Fruit fly (Drosophila melanogaster) whole organism, prepupa: ENCODE results near the gene Naglu.

ENCODE experiments used
- CG10631 ChIP-seq: fragments of 200-800 bp; sonication (Bioruptor generic); optimal IDR thresholded peaks from 2 replicates; lab custom pipeline; 2016; ENCODE audit warnings: missing biosample characterization, missing genetic modification characterization
- CG10669 ChIP-seq: fragments of 200-800 bp; sonication (Bioruptor generic); optimal IDR thresholded peaks from 3 replicates; lab custom pipeline; 2018; ENCODE audit warnings: missing biosample characterization, mild to moderate bottlenecking, missing genetic modification characterization, moderate library complexity
- CG11294 ChIP-seq: fragments of 200-800 bp; sonication (Bioruptor generic); IDR thresholded peaks from 2 replicates; pipeline ENCODE4 v1.3.6; 2022; ENCODE audit warnings: missing biosample characterization, missing genetic modification characterization
- CG11762 ChIP-seq: fragments of 200-800 bp; sonication (Bioruptor generic); optimal IDR thresholded peaks from 3 replicates; lab custom pipeline; 2016; ENCODE audit warnings: missing biosample characterization, missing genetic modification characterization; ENCODE audit not compliant: insufficient read depth
- CG11902 ChIP-seq: fragments of 200-800 bp; sonication (Bioruptor generic); optimal IDR thresholded peaks from 3 replicates; lab custom pipeline; 2016; ENCODE audit warnings: missing biosample characterization, missing genetic modification characterization
- CG15336 ChIP-seq: fragments of 200-800 bp; sonication (Bioruptor generic); IDR thresholded peaks from 2 replicates; pipeline ENCODE4 v1.3.6; 2022; ENCODE audit warnings: missing biosample characterization, missing genetic modification characterization
- CG1621 ChIP-seq: fragments of 200-800 bp; sonication (Bioruptor generic); optimal IDR thresholded peaks from 3 replicates; lab custom pipeline; 2018; ENCODE audit warnings: missing biosample characterization, mild to moderate bottlenecking, missing genetic modification characterization
- CG16779 ChIP-seq: fragments of 200-800 bp; sonication (Bioruptor generic); optimal IDR thresholded peaks from 3 replicates; lab custom pipeline; 2017; ENCODE audit warnings: missing biosample characterization, mild to moderate bottlenecking, missing genetic modification characterization
- CG3032 ChIP-seq: fragments of 200-800 bp; optimal IDR thresholded peaks from 2 replicates; lab custom pipeline; 2019; ENCODE audit warnings: missing biosample characterization, mild to moderate bottlenecking, missing genetic modification characterization, moderate library complexity
- CG31627 ChIP-seq: fragments of 200-800 bp; sonication (Bioruptor generic); optimal IDR thresholded peaks from 3 replicates; lab custom pipeline; 2016; ENCODE audit warnings: missing biosample characterization, missing genetic modification characterization
- CG34406 ChIP-seq: fragments of 200-800 bp; sonication (Bioruptor generic); optimal IDR thresholded peaks from 3 replicates; lab custom pipeline; 2016; ENCODE audit warnings: missing biosample characterization, missing genetic modification characterization
- CG3919 ChIP-seq: fragments of 200-800 bp; sonication (Bioruptor generic); optimal IDR thresholded peaks from 3 replicates; lab custom pipeline; 2016; ENCODE audit warnings: missing biosample characterization, missing genetic modification characterization
- CG4318 ChIP-seq: fragments of 200-800 bp; sonication (Bioruptor generic); optimal IDR thresholded peaks from 3 replicates; lab custom pipeline; 2017; ENCODE audit warnings: missing biosample characterization, mild to moderate bottlenecking, missing genetic modification characterization
- CG6163 ChIP-seq: fragments of 200-800 bp; sonication (Bioruptor generic); IDR thresholded peaks from 3 replicates; pipeline ENCODE4 v1.3.6; 2022; ENCODE audit warnings: missing biosample characterization, missing genetic modification characterization
- CG6792 ChIP-seq: fragments of 200-800 bp; sonication (Bioruptor generic); optimal IDR thresholded peaks from 3 replicates; lab custom pipeline; 2016; ENCODE audit warnings: missing biosample characterization, missing genetic modification characterization
- CG6808 ChIP-seq: fragments of 200-800 bp; sonication (Bioruptor generic); optimal IDR thresholded peaks from 3 replicates; lab custom pipeline; 2017; ENCODE audit warnings: missing biosample characterization, missing genetic modification characterization, mild to moderate bottlenecking, moderate library complexity, missing genetic modification reagents
- CG6854 ChIP-seq: fragments of 200-800 bp; sonication (Bioruptor generic); optimal IDR thresholded peaks from 2 replicates; lab custom pipeline; 2017; ENCODE audit warnings: missing biosample characterization, mild to moderate bottlenecking, missing genetic modification characterization
- CG7368 ChIP-seq: fragments of 200-800 bp; sonication (Bioruptor generic); optimal IDR thresholded peaks from 3 replicates; lab custom pipeline; 2016; ENCODE audit warnings: missing biosample characterization, missing genetic modification characterization
- CG8119 ChIP-seq: fragments of 200-800 bp; sonication (Bioruptor generic); IDR thresholded peaks from 3 replicates; pipeline ENCODE4 v1.3.6; 2022; ENCODE audit warnings: missing biosample characterization, missing genetic modification characterization
- CG8319 ChIP-seq: fragments of 200-800 bp; sonication (Bioruptor generic); optimal IDR thresholded peaks from 3 replicates; lab custom pipeline; 2016; ENCODE audit warnings: missing biosample characterization, missing genetic modification characterization
- CG8632 ChIP-seq: fragments of 200-800 bp; sonication (Bioruptor generic); optimal IDR thresholded peaks from 3 replicates; lab custom pipeline; 2016; ENCODE audit warnings: missing biosample characterization, missing genetic modification characterization
- CG9139 ChIP-seq: fragments of 200-800 bp; sonication (Bioruptor generic); optimal IDR thresholded peaks from 3 replicates; lab custom pipeline; 2017; ENCODE audit warnings: missing biosample characterization, mild to moderate bottlenecking, missing genetic modification characterization
- Eip75B ChIP-seq: fragments of 200-800 bp; sonication (Bioruptor generic); optimal IDR thresholded peaks from 3 replicates; lab custom pipeline; 2016; ENCODE audit warnings: missing biosample characterization, missing genetic modification characterization
- Eip78C ChIP-seq: fragments of 200-800 bp; sonication (Bioruptor generic); peaks from one replicate; lab custom pipeline; 2016; ENCODE audit warnings: missing biosample characterization, missing genetic modification characterization
- Eip93F ChIP-seq: fragments of 200-800 bp; sonication (Bioruptor generic); optimal IDR thresholded peaks from 2 replicates; lab custom pipeline; 2016; ENCODE audit warnings: missing biosample characterization, mild to moderate bottlenecking, missing genetic modification characterization
- Ets21C ChIP-seq: fragments of 200-800 bp; sonication (Bioruptor generic); optimal IDR thresholded peaks from 3 replicates; lab custom pipeline; 2016; ENCODE audit warnings: missing biosample characterization, missing genetic modification characterization
- Ets96B ChIP-seq: fragments of 200-800 bp; optimal IDR thresholded peaks from 2 replicates; lab custom pipeline; 2019; ENCODE audit warnings: missing biosample characterization, mild to moderate bottlenecking, missing genetic modification characterization, moderate library complexity
- Hr38 ChIP-seq: sonication (Bioruptor generic); optimal IDR thresholded peaks from 2 replicates; lab custom pipeline; 2016; ENCODE audit warnings: missing biosample characterization, missing genetic modification characterization
- Hr39 ChIP-seq: fragments of 200-800 bp; sonication (Bioruptor generic); optimal IDR thresholded peaks from 2 replicates; lab custom pipeline; 2016; ENCODE audit warnings: missing biosample characterization, missing genetic modification characterization
- Hr4 ChIP-seq: fragments of 200-800 bp; sonication (Bioruptor generic); optimal IDR thresholded peaks from 3 replicates; lab custom pipeline; 2016; ENCODE audit warnings: missing biosample characterization, missing genetic modification characterization
- Lpt ChIP-seq: fragments of 200-800 bp; sonication (Bioruptor generic); optimal IDR thresholded peaks from 3 replicates; lab custom pipeline; 2016; ENCODE audit warnings: missing biosample characterization, missing genetic modification characterization
- Met ChIP-seq: fragments of 200-800 bp; sonication (Bioruptor generic); optimal IDR thresholded peaks from 3 replicates; lab custom pipeline; 2016; ENCODE audit warnings: missing biosample characterization, missing genetic modification characterization
- OdsH ChIP-seq: fragments of 200-800 bp; sonication (Bioruptor generic); optimal IDR thresholded peaks from 3 replicates; lab custom pipeline; 2016; ENCODE audit warnings: missing biosample characterization, missing genetic modification characterization
- Sox102F ChIP-seq: fragments of 200-800 bp; sonication (Bioruptor generic); optimal IDR thresholded peaks from 2 replicates; lab custom pipeline; 2016; ENCODE audit warnings: missing biosample characterization, mild to moderate bottlenecking, missing genetic modification characterization
- Sox14 ChIP-seq: fragments of 200-800 bp; sonication (Bioruptor generic); optimal IDR thresholded peaks from 3 replicates; lab custom pipeline; 2016; ENCODE audit warnings: missing biosample characterization, missing genetic modification characterization
- Sox15 ChIP-seq: fragments of 200-800 bp; sonication (Bioruptor generic); optimal IDR thresholded peaks from 3 replicates; lab custom pipeline; 2016; ENCODE audit warnings: missing biosample characterization, missing genetic modification characterization
- achi ChIP-seq: fragments of 200-800 bp; sonication (Bioruptor generic); optimal IDR thresholded peaks from 3 replicates; lab custom pipeline; 2016; ENCODE audit warnings: missing biosample characterization, missing genetic modification characterization
- acj6 ChIP-seq: fragments of 200-800 bp; sonication (Bioruptor generic); optimal IDR thresholded peaks from 3 replicates; lab custom pipeline; 2016; ENCODE audit warnings: missing biosample characterization, missing genetic modification characterization
- dsx ChIP-seq: fragments of 200-800 bp; optimal IDR thresholded peaks from 3 replicates; lab custom pipeline; 2019; ENCODE audit warnings: missing biosample characterization, mild to moderate bottlenecking, missing genetic modification characterization, moderate library complexity; ENCODE audit not compliant: poor library complexity, severe bottlenecking
- eg ChIP-seq: fragments of 200-800 bp; sonication (Bioruptor generic); IDR thresholded peaks from 3 replicates; pipeline ENCODE4 v1.3.6; 2022; ENCODE audit warnings: missing biosample characterization, missing genetic modification characterization
- esn ChIP-seq: fragments of 200-800 bp; sonication (Bioruptor generic); optimal IDR thresholded peaks from 2 replicates; lab custom pipeline; 2016; ENCODE audit warnings: missing biosample characterization, mild to moderate bottlenecking, missing genetic modification characterization, moderate library complexity
- fd59A ChIP-seq: fragments of 200-800 bp; sonication (Bioruptor generic); optimal IDR thresholded peaks from 2 replicates; lab custom pipeline; 2017; ENCODE audit warnings: missing biosample characterization, mild to moderate bottlenecking, missing genetic modification characterization, missing genetic modification reagents
- fd85E ChIP-seq: fragments of 200-800 bp; sonication (Bioruptor generic); optimal IDR thresholded peaks from 3 replicates; lab custom pipeline; 2016; ENCODE audit warnings: missing biosample characterization, missing genetic modification characterization
- fkh ChIP-seq: fragments of 200-800 bp; sonication (Bioruptor generic); optimal IDR thresholded peaks from 3 replicates; lab custom pipeline; 2017; ENCODE audit warnings: missing biosample characterization, mild to moderate bottlenecking, missing genetic modification characterization, moderate library complexity
- lz ChIP-seq: fragments of 200-800 bp; sonication (Bioruptor generic); optimal IDR thresholded peaks from 3 replicates; lab custom pipeline; 2016; ENCODE audit warnings: missing biosample characterization, missing genetic modification characterization
- net ChIP-seq: fragments of 200-800 bp; sonication (Bioruptor generic); optimal IDR thresholded peaks from 3 replicates; lab custom pipeline; 2016; ENCODE audit warnings: missing biosample characterization, missing genetic modification characterization
- salr ChIP-seq, 2 experiments: fragments of 200-800 bp; sonication (Bioruptor generic); optimal IDR thresholded peaks; 3 replicates each; lab custom pipeline; 2016 to 2018; ENCODE audit warnings: missing biosample characterization in 2 of 2, missing genetic modification characterization in 2 of 2, mild to moderate bottlenecking in 1 of 2
- spab ChIP-seq: fragments of 200-800 bp; sonication (Bioruptor generic); optimal IDR thresholded peaks from 2 replicates; lab custom pipeline; 2017; ENCODE audit warnings: missing biosample characterization, mild to moderate bottlenecking, missing genetic modification characterization, missing genetic modification reagents
- ss ChIP-seq, 2 experiments: fragments of 200-800 bp; sonication (Bioruptor generic); optimal IDR thresholded peaks; 2 replicates in 1 of 2; 3 replicates in 1 of 2; lab custom pipeline; 2017 to 2018; ENCODE audit warnings: mild to moderate bottlenecking in 2 of 2, missing biosample characterization in 2 of 2, missing genetic modification characterization in 2 of 2, moderate library complexity in 1 of 2
- svp ChIP-seq: fragments of 200-800 bp; sonication (Bioruptor generic); peaks from one replicate; lab custom pipeline; 2016; ENCODE audit warnings: missing biosample characterization, missing genetic modification characterization
- topi ChIP-seq: fragments of 200-800 bp; sonication (Bioruptor generic); optimal IDR thresholded peaks from 3 replicates; lab custom pipeline; 2016; ENCODE audit warnings: missing biosample characterization, missing genetic modification characterization

Gene Naglu

DNA sequence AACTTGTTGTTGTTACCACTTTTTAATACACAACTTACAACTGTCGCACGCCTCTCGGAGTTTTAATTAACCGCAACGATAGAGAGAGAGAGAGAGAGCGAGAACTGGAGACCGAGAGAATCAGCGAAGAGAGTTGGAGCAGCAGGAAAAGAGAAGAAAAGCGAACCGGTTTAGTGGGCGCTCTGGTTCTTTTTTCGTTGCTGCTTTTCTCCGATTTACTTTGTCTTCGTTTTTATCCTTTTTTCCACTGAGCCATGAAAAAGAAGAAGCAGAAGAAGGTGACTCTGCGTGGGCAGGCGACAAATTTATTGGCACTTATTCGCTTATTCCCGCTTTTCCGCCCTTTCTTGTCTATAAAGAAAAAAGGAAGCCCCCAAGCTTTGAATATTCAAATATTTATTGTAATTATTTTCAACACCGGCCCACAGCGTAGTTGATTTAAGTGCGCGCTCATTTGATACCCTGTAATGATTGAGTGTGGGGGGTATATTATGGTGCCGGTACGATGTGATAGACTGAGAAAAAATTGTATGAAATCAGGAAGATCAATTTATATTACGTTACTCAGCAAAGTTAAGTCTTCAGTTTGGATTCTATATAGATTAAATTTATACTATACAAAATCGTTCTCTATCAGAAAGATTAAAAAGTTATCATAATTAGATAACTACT is 8.7 kb upstream of the Naglu start:
- TF ChIP-seq fkh (GFP tag; lab: Kevin White, UChicago) (no peak), salr (GFP tag; optimal IDR thresholded peaks at IDR 0.05; lab: Kevin White, UChicago) (no peak), Hr39 (GFP tag; lab: Kevin White, UChicago) (no peak), Eip75B (peak; percentile 15), lz (GFP tag; lab: Kevin White, UChicago) (no peak), spab (GFP tag; lab: Kevin White, UChicago) (peak; percentile 40), eg (peak; percentile 7; the same call in 1 of the 3 replicates), CG6854 (GFP tag; lab: Kevin White, UChicago) (no peak), CG11902 (no peak), CG31627 (peak; percentile 2), CG10631 (GFP tag; lab: Kevin White, UChicago) (peak; percentile 54), Hr4 (peak; percentile 35), dsx (GFP tag; lab: Kevin White, UChicago) (peak; percentile 72), CG16779 (no peak), Sox15 (GFP tag; lab: Kevin White, UChicago) (no peak), CG10669 (GFP tag; lab: Kevin White, UChicago) (peak; percentile 22), fd59A (GFP tag; lab: Kevin White, UChicago) (peak; percentile 9), Sox102F (GFP tag; lab: Kevin White, UChicago) (no peak), CG11294 (no peak), CG8319 (GFP tag; lab: Kevin White, UChicago) (no peak), CG7368 (GFP tag; lab: Kevin White, UChicago) (no peak), OdsH (GFP tag; lab: Kevin White, UChicago) (peak; percentile 44), CG4318 (GFP tag; lab: Kevin White, UChicago) (no peak), CG6808 (GFP tag; lab: Kevin White, UChicago) (peak; percentile 75), net (GFP tag; lab: Kevin White, UChicago) (no peak), Ets21C (GFP tag; lab: Kevin White, UChicago) (no peak), esn (no peak), CG8119 (GFP tag; lab: Robert Waterston, UW) (no peak), Lpt (GFP tag; lab: Kevin White, UChicago) (peak; percentile 6), Ets96B (tag; lab: Kevin White, UChicago) (peak; percentile 37), Eip78C (GFP tag; lab: Kevin White, UChicago) (peak; percentile 67), CG6792 (GFP tag; lab: Kevin White, UChicago) (no peak), achi (GFP tag; lab: Kevin White, UChicago) (peak; percentile 7), CG8632 (GFP tag; lab: Kevin White, UChicago) (peak; percentile 29), fd85E (no peak), ss (GFP tag; optimal IDR thresholded peaks at IDR 0.05; lab: Kevin White, UChicago) (peak; percentile 75 to 82), CG3032 (tag; lab: Kevin White, UChicago) (peak; percentile 27), acj6 (GFP tag; lab: Kevin White, UChicago) (peak; percentile 14), Met (GFP tag; lab: Kevin White, UChicago) (peak; percentile 11), CG9139 (GFP tag; lab: Kevin White, UChicago) (peak; percentile 67), CG34406 (GFP tag; lab: Kevin White, UChicago) (no peak), svp (GFP tag; lab: Kevin White, UChicago) (peak; percentile 72), CG15336 (GFP tag; lab: Robert Waterston, UW) (peak; percentile 32; the same call in 1 of the 2 replicates), Eip93F (GFP tag; lab: Kevin White, UChicago) (no peak), CG3919 (GFP tag; lab: Kevin White, UChicago) (peak; percentile 9), Sox14 (GFP tag; lab: Kevin White, UChicago) (peak; percentile 7), Hr38 (GFP tag; lab: Kevin White, UChicago) (no peak), CG1621 (tag; lab: Kevin White, UChicago) (peak; percentile 46), CG11762 (GFP tag; lab: Kevin White, UChicago) (no peak), CG6163 (GFP tag; lab: Robert Waterston, UW) (peak; percentile 72; the same call in 2 of the 3 replicates), topi (no peak)
